Fruit fly (Drosophila melanogaster) whole organism, embryonic: ENCODE results near the gene ec.

Source experiments
- CG10147 ChIP-seq: fragments of 200-800 bp; sonication (Bioruptor generic); optimal IDR thresholded peaks from 2 replicates; lab custom pipeline; 2019; ENCODE audit warnings: missing biosample characterization, mild to moderate bottlenecking, missing genetic modification characterization, moderate library complexity
- CG11085 ChIP-seq: fragments of 200-800 bp; sonication (Bioruptor generic); IDR thresholded peaks from 2 replicates; pipeline ENCODE4 v1.3.6; 2022; ENCODE audit warnings: missing biosample characterization, missing genetic modification characterization
- CG11696 ChIP-seq: fragments of 200-800 bp; sonication (Bioruptor generic); IDR thresholded peaks from 2 replicates; pipeline ENCODE4 v1.3.6; 2022; ENCODE audit warnings: missing biosample characterization, missing genetic modification characterization
- CG12155 ChIP-seq: fragments of 200-800 bp; sonication (Bioruptor generic); optimal IDR thresholded peaks from 3 replicates; lab custom pipeline; 2016; ENCODE audit warnings: missing biosample characterization, missing genetic modification characterization
- CG12769 ChIP-seq: fragments of 200-800 bp; sonication (Bioruptor generic); optimal IDR thresholded peaks from 2 replicates; lab custom pipeline; 2019; ENCODE audit warnings: missing biosample characterization, mild to moderate bottlenecking, missing genetic modification characterization, moderate library complexity
- CG14014 ChIP-seq: fragments of 200-800 bp; sonication (Bioruptor generic); IDR thresholded peaks from 2 replicates; pipeline ENCODE4 v1.3.6; 2022; ENCODE audit warnings: missing biosample characterization, missing genetic modification characterization
- CG16779 ChIP-seq: fragments of 200-800 bp; sonication (Bioruptor generic); IDR thresholded peaks from 2 replicates; pipeline ENCODE4 v1.3.6; 2022; ENCODE audit warnings: missing biosample characterization, missing genetic modification characterization
- CG16815 ChIP-seq: fragments of 200-800 bp; sonication (Bioruptor generic); optimal IDR thresholded peaks from 3 replicates; lab custom pipeline; 2017; ENCODE audit warnings: missing biosample characterization, mild to moderate bottlenecking, missing genetic modification characterization
- CG17328 ChIP-seq: fragments of 200-800 bp; sonication (Bioruptor generic); IDR thresholded peaks from 2 replicates; pipeline ENCODE4 v1.3.6; 2022; ENCODE audit warnings: missing biosample characterization, missing genetic modification characterization
- CG17802 ChIP-seq: fragments of 200-800 bp; sonication (Bioruptor generic); optimal IDR thresholded peaks from 2 replicates; lab custom pipeline; 2018; ENCODE audit warnings: missing biosample characterization, mild to moderate bottlenecking, missing genetic modification characterization, moderate library complexity
- CG18262 ChIP-seq: fragments of 200-800 bp; optimal IDR thresholded peaks from 3 replicates; lab custom pipeline; 2019; ENCODE audit warnings: missing biosample characterization, mild to moderate bottlenecking, missing genetic modification characterization, moderate library complexity
- CG33557 ChIP-seq: fragments of 200-800 bp; sonication (Bioruptor generic); optimal IDR thresholded peaks from 2 replicates; lab custom pipeline; 2019; ENCODE audit warnings: missing biosample characterization, mild to moderate bottlenecking, missing genetic modification characterization, moderate library complexity
- CG3726 ChIP-seq: fragments of 200-800 bp; sonication (Bioruptor generic); IDR thresholded peaks from 3 replicates; pipeline ENCODE4, ENCODE4 v1.3.6; 2022; ENCODE audit warnings: missing biosample characterization, missing genetic modification characterization
- CG42726 ChIP-seq: fragments of 200-800 bp; sonication (Bioruptor generic); IDR thresholded peaks from 2 replicates; pipeline ENCODE4 v1.3.6; 2022; ENCODE audit warnings: missing biosample characterization, missing genetic modification characterization; ENCODE audit not compliant: partially characterized antibody
- CG6254 ChIP-seq: fragments of 200-800 bp; sonication (Bioruptor generic); optimal IDR thresholded peaks from 3 replicates; lab custom pipeline; 2017; ENCODE audit warnings: mild to moderate bottlenecking, missing biosample characterization, missing genetic modification reagents, missing genetic modification characterization
- CG7839 ChIP-seq: fragments of 200-800 bp; sonication (Bioruptor generic); optimal IDR thresholded peaks from 3 replicates; lab custom pipeline; 2018; ENCODE audit warnings: missing biosample characterization, mild to moderate bottlenecking, missing genetic modification characterization, moderate library complexity
- CG8765 ChIP-seq: fragments of 200-800 bp; sonication (Bioruptor generic); IDR thresholded peaks from 2 replicates; pipeline ENCODE4 v1.3.6; 2022; ENCODE audit warnings: missing biosample characterization, missing genetic modification characterization
- CG9932 ChIP-seq: fragments of 200-800 bp; sonication (Bioruptor generic); IDR thresholded peaks from 2 replicates; pipeline ENCODE4 v1.3.6; 2022; ENCODE audit warnings: missing biosample characterization, missing genetic modification characterization
- CrebB ChIP-seq: fragments of 200-800 bp; sonication (Bioruptor generic); optimal IDR thresholded peaks from 3 replicates; lab custom pipeline; 2018; ENCODE audit warnings: missing biosample characterization, mild to moderate bottlenecking, missing genetic modification characterization
- Fer1 ChIP-seq: fragments of 200-800 bp; sonication (Bioruptor generic); optimal IDR thresholded peaks from 2 replicates; lab custom pipeline; 2017; ENCODE audit warnings: missing biosample characterization, mild to moderate bottlenecking, missing genetic modification characterization
- HLHmδ ChIP-seq: fragments of 200-800 bp; sonication (Bioruptor generic); optimal IDR thresholded peaks from 2 replicates; lab custom pipeline; 2018; ENCODE audit warnings: missing biosample characterization, mild to moderate bottlenecking, missing genetic modification characterization, moderate library complexity
- HmgD ChIP-seq: fragments of 200-800 bp; sonication (Bioruptor generic); optimal IDR thresholded peaks from 3 replicates; lab custom pipeline; 2016; ENCODE audit warnings: missing biosample characterization, missing genetic modification characterization
- Kr ChIP-seq: fragments of 200-800 bp; sonication (Bioruptor generic); optimal IDR thresholded peaks from 2 replicates; lab custom pipeline; 2017; ENCODE audit warnings: missing biosample characterization, mild to moderate bottlenecking, missing genetic modification characterization
- Lim3 ChIP-seq: fragments of 200-800 bp; sonication (Bioruptor generic); IDR thresholded peaks from 2 replicates; pipeline ENCODE4 v1.3.6; 2022; ENCODE audit warnings: missing biosample characterization, missing genetic modification characterization
- Mes4 ChIP-seq: fragments of 200-800 bp; sonication (Bioruptor generic); optimal IDR thresholded peaks from 2 replicates; lab custom pipeline; 2016; ENCODE audit warnings: missing biosample characterization, missing genetic modification characterization
- NK7.1 ChIP-seq: fragments of 200-800 bp; sonication (Bioruptor generic); optimal IDR thresholded peaks from 3 replicates; lab custom pipeline; 2016; ENCODE audit warnings: missing biosample characterization, missing genetic modification characterization
- Nf-YC ChIP-seq: fragments of 200-800 bp; optimal IDR thresholded peaks from 3 replicates; lab custom pipeline; 2019; ENCODE audit warnings: missing biosample characterization, mild to moderate bottlenecking, missing genetic modification characterization, moderate library complexity
- PHDP ChIP-seq: fragments of 200-800 bp; sonication (Bioruptor generic); optimal IDR thresholded peaks from 3 replicates; lab custom pipeline; 2018; ENCODE audit warnings: missing biosample characterization, mild to moderate bottlenecking, missing genetic modification characterization, moderate library complexity
- Side ChIP-seq: fragments of 200-800 bp; sonication (Bioruptor generic); optimal IDR thresholded peaks from 2 replicates; lab custom pipeline; 2016; ENCODE audit warnings: missing biosample characterization, missing genetic modification characterization
- Stat92E ChIP-seq, 3 experiments: fragments of >200 bp in 2 of 3; fragments of 200-800 bp in 1 of 3; sonication (Bioruptor generic) in 1 of 3; optimal IDR thresholded peaks; 2 replicates each; lab custom pipeline; 2017 to 2019; ENCODE audit warnings: missing biosample characterization in 3 of 3, missing genetic modification characterization in 3 of 3, mild to moderate bottlenecking in 1 of 3, moderate library complexity in 1 of 3
- al ChIP-seq: fragments of 200-800 bp; sonication (Bioruptor generic); IDR thresholded peaks from 2 replicates; pipeline ENCODE4 v1.3.6; 2022; ENCODE audit warnings: missing biosample characterization, missing genetic modification characterization
- btn ChIP-seq: fragments of 200-800 bp; sonication (Bioruptor generic); optimal IDR thresholded peaks from 2 replicates; lab custom pipeline; 2016; ENCODE audit warnings: missing biosample characterization, missing genetic modification characterization
- da ChIP-seq: fragments of 200-800 bp; sonication (Bioruptor generic); optimal IDR thresholded peaks from 2 replicates; lab custom pipeline; 2016; ENCODE audit warnings: missing biosample characterization, missing genetic modification characterization
- dati ChIP-seq: fragments of 200-800 bp; sonication (Bioruptor generic); IDR thresholded peaks from 2 replicates; pipeline ENCODE4 v1.3.6; 2022; ENCODE audit warnings: missing biosample characterization, missing genetic modification characterization
- dm ChIP-seq: fragments of 200-800 bp; sonication (Bioruptor generic); optimal IDR thresholded peaks from 3 replicates; lab custom pipeline; 2016; ENCODE audit warnings: missing biosample characterization, missing genetic modification characterization
- en ChIP-seq: fragments of 200-800 bp; sonication (Bioruptor generic); optimal IDR thresholded peaks from 2 replicates; lab custom pipeline; 2016; ENCODE audit warnings: missing biosample characterization, missing genetic modification characterization
- fd102C ChIP-seq: fragments of 200-800 bp; sonication (Bioruptor generic); optimal IDR thresholded peaks from 2 replicates; lab custom pipeline; 2018; ENCODE audit warnings: missing biosample characterization, mild to moderate bottlenecking, missing genetic modification characterization, moderate library complexity
- grn ChIP-seq: fragments of 200-800 bp; sonication (Bioruptor generic); optimal IDR thresholded peaks from 3 replicates; lab custom pipeline; 2017; ENCODE audit warnings: missing biosample characterization, missing genetic modification characterization
- mirr ChIP-seq: fragments of 200-800 bp; sonication (Bioruptor generic); optimal IDR thresholded peaks from 3 replicates; lab custom pipeline; 2018; ENCODE audit warnings: missing biosample characterization, mild to moderate bottlenecking, missing genetic modification characterization
- odd ChIP-seq: fragments of 200-800 bp; sonication (Bioruptor generic); optimal IDR thresholded peaks from 2 replicates; lab custom pipeline; 2017; ENCODE audit warnings: missing biosample characterization, mild to moderate bottlenecking, missing genetic modification characterization
- org-1 ChIP-seq: fragments of 200-800 bp; sonication (Bioruptor generic); optimal IDR thresholded peaks from 2 replicates; lab custom pipeline; 2017; ENCODE audit warnings: missing biosample characterization, missing genetic modification characterization
- pb ChIP-seq: fragments of 200-800 bp; sonication (Bioruptor generic); optimal IDR thresholded peaks from 3 replicates; lab custom pipeline; 2016; ENCODE audit warnings: missing biosample characterization, missing genetic modification characterization
- sim ChIP-seq: fragments of 200-800 bp; sonication (Bioruptor generic); IDR thresholded peaks from 2 replicates; pipeline ENCODE4 v1.3.6; 2022; ENCODE audit warnings: missing biosample characterization, missing genetic modification characterization
- sna ChIP-seq: fragments of 200-800 bp; sonication (Bioruptor generic); IDR thresholded peaks from 2 replicates; pipeline ENCODE4 v1.3.6; 2022; ENCODE audit warnings: missing biosample characterization, missing genetic modification characterization; ENCODE audit not compliant: partially characterized antibody
- sqz ChIP-seq: fragments of 200-800 bp; sonication (Bioruptor generic); optimal IDR thresholded peaks from 3 replicates; lab custom pipeline; 2018; ENCODE audit warnings: missing biosample characterization, mild to moderate bottlenecking, missing genetic modification characterization
- ssp ChIP-seq: fragments of 200-800 bp; sonication (Bioruptor generic); IDR thresholded peaks from 2 replicates; pipeline ENCODE4 v1.3.6; 2022; ENCODE audit warnings: missing biosample characterization, missing genetic modification characterization
- tin ChIP-seq: fragments of 200-800 bp; sonication (Bioruptor generic); optimal IDR thresholded peaks from 3 replicates; lab custom pipeline; 2016; ENCODE audit warnings: missing biosample characterization, missing genetic modification characterization
- trem ChIP-seq: fragments of 200-800 bp; optimal IDR thresholded peaks from 3 replicates; lab custom pipeline; 2019; ENCODE audit warnings: missing biosample characterization, mild to moderate bottlenecking, missing genetic modification characterization, moderate library complexity
- ttk ChIP-seq: fragments of 200-800 bp; sonication (Bioruptor generic); IDR thresholded peaks from 2 replicates; pipeline ENCODE4 v2.1.2; 2022; ENCODE audit warnings: missing biosample characterization, missing genetic modification characterization
- wor ChIP-seq: fragments of 200-800 bp; sonication (Bioruptor generic); IDR thresholded peaks from 2 replicates; pipeline ENCODE4 v1.3.6; 2022; ENCODE audit warnings: missing biosample characterization, missing genetic modification characterization
- zen2 ChIP-seq: fragments of 200-800 bp; sonication (Bioruptor generic); IDR thresholded peaks from 3 replicates; pipeline ENCODE4 v1.3.6; 2022; ENCODE audit warnings: missing biosample characterization, missing genetic modification characterization; ENCODE audit not compliant: partially characterized antibody

Gene ec

DNA sequence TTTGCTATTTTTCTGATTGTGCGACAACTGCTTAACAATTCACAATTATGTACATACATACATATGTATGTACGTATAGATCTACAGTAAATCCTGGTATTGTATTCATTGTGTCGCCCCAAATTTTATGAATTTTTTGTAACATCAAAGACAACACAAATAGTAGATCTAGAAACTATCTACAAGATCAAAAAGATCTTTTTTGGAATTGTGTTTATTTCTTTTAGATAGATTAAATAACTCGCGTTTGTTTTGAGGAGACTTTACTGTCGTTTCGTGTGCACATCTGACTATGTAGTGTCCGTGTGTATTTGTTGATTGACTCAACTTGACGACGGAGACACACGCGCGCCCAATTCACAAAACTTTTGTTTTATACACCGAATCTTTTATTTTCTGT, 37.2 kb upstream of the ec start (continued):
- TF ChIP-seq Side (GFP tag; lab: Kevin White, UChicago) (peak; percentile 91), CG7839 (peak; percentile 93), pb (GFP tag; lab: Kevin White, UChicago) (peak; percentile 48), ttk (GFP tag; lab: Robert Waterston, UW) (peak; percentile 87; the same call in 1 of the 2 replicates), CG3726 (GFP tag; lab: Robert Waterston, UW) (peak; percentile 79; the same call in 1 of the 3 replicates), CG9932 (GFP tag; lab: Robert Waterston, UW) (peak; percentile 97), en (peak; percentile 70), btn (GFP tag; lab: Kevin White, UChicago) (peak; percentile 33), CG14014 (peak; percentile 93), PHDP (peak; percentile 95), Mes4 (GFP tag; lab: Kevin White, UChicago) (peak; percentile 69), HLHmδ (GFP tag; lab: Kevin White, UChicago) (no peak), Stat92E (GFP tag; optimal IDR thresholded peaks at IDR 0.05; lab: Kevin White, UChicago) (no peak), zen2 (GFP tag; lab: Robert Waterston, UW) (no peak), CG11085 (GFP tag; lab: Robert Waterston, UW) (peak; percentile 92), CG16815 (peak; percentile 79), CrebB (peak; percentile 92), wor (GFP tag; lab: Robert Waterston, UW) (peak; percentile 63), Nf-YC (peak; percentile 82), tin (GFP tag; lab: Kevin White, UChicago) (peak; percentile 74), grn (GFP tag; lab: Kevin White, UChicago) (peak; percentile 33), Fer1 (GFP tag; lab: Kevin White, UChicago) (peak; percentile 95), CG12769 (tag; lab: Kevin White, UChicago) (peak; percentile 96), sna (no peak), sim (GFP tag; lab: Robert Waterston, UW) (peak; percentile 70; the same call in 1 of the 2 replicates), CG8765 (GFP tag; lab: Robert Waterston, UW) (peak; percentile 82), mirr (peak; percentile 85), CG33557 (GFP tag; lab: Kevin White, UChicago) (peak; percentile 15), HmgD (GFP tag; lab: Kevin White, UChicago) (peak; percentile 70), CG10147 (peak; percentile 93), CG42726 (no peak), CG11696 (GFP tag; lab: Robert Waterston, UW) (peak; percentile 74), al (GFP tag; lab: Robert Waterston, UW) (peak; percentile 94), fd102C (GFP tag; lab: Kevin White, UChicago) (peak; percentile 40), CG17328 (GFP tag; lab: Robert Waterston, UW) (peak; percentile 83), Lim3 (GFP tag; lab: Robert Waterston, UW) (peak; percentile 70; the same call in 1 of the 2 replicates), CG12155 (peak; percentile 92), CG17802 (tag; lab: Kevin White, UChicago) (peak; percentile 12), sqz (GFP tag; lab: Kevin White, UChicago) (peak; percentile 57), dati (GFP tag; lab: Robert Waterston, UW) (peak; percentile 43; the same call in 1 of the 2 replicates), org-1 (peak; percentile 83), odd (peak; percentile 79), NK7.1 (GFP tag; lab: Kevin White, UChicago) (peak; percentile 71), ssp (GFP tag; lab: Robert Waterston, UW) (peak; percentile 71), Kr (GFP tag; lab: Kevin White, UChicago) (no peak), CG6254 (peak; percentile 36), da (GFP tag; lab: Kevin White, UChicago) (peak; percentile 55), CG18262 (tag; lab: Kevin White, UChicago) (peak; percentile 82), trem (tag; lab: Kevin White, UChicago) (peak; percentile 40), CG16779 (peak; percentile 82), dm (GFP tag; lab: Kevin White, UChicago) (peak; percentile 66)
